Fruit fly (Drosophila melanogaster): ENCODE results near the gene CG10336.

The CG10336 gene

dm6 chr2L:18695404-18695804 is 6.1 kb downstream of the CG10336 start, which contains the start of the genes CG10383 and CG10338 (continued):
- TF ChIP-seq trh (GFP tag; optimal IDR thresholded peaks at IDR 0.05) (peak; percentile 61), CG11247 (GFP tag; IDR thresholded peaks at IDR 0.05) (peak; percentile 90), gsb-n (tag; optimal IDR thresholded peaks at IDR 0.05) (peak; percentile 55), dysf (GFP tag; IDR thresholded peaks at IDR 0.05) (peak; percentile 89), zf30C (GFP tag; optimal IDR thresholded peaks at IDR 0.05) (no peak), gro (GFP tag; optimal IDR thresholded peaks at IDR 0.05) (peak; percentile 87), CG15514 (GFP tag; optimal IDR thresholded peaks at IDR 0.05) (peak; percentile 84), CG1647 (GFP tag; optimal IDR thresholded peaks at IDR 0.05) (peak; percentile 76), HmgD (GFP tag; optimal IDR thresholded peaks at IDR 0.05) (peak; percentile 86), Max (GFP tag; optimal IDR thresholded peaks at IDR 0.05) (peak; percentile 78), klu (GFP tag; IDR thresholded peaks at IDR 0.05) (peak; percentile 94), Sry-δ (GFP tag; optimal IDR thresholded peaks at IDR 0.05) (peak; percentile 68), otp (GFP tag; IDR thresholded peaks at IDR 0.05) (peak; percentile 88), CG42726 (GFP tag; IDR thresholded peaks at IDR 0.05; ENCODE audit: partially characterized antibody) (peak; percentile 38; the same call in 1 of the 2 replicates), shn (GFP tag; optimal IDR thresholded peaks at IDR 0.05) (peak; percentile 92), kni (GFP tag; optimal IDR thresholded peaks at IDR 0.05) (peak; percentile 26), CG9817 (tag; optimal IDR thresholded peaks at IDR 0.05) (peak; percentile 78), Hand (GFP tag; optimal IDR thresholded peaks at IDR 0.05) (peak; percentile 48), CG15696 (tag; optimal IDR thresholded peaks at IDR 0.05) (peak; percentile 20), tgo (GFP tag; IDR thresholded peaks at IDR 0.05) (peak; percentile 87), CG12659 (GFP tag; optimal IDR thresholded peaks at IDR 0.05) (peak; percentile 90), CG16815 (GFP tag; optimal IDR thresholded peaks at IDR 0.05) (peak; percentile 71), Sox100B (GFP tag; optimal IDR thresholded peaks at IDR 0.05) (peak; percentile 41), CG16779 (GFP tag; IDR thresholded peaks at IDR 0.05) (peak; percentile 93), HLHmδ (GFP tag; optimal IDR thresholded peaks at IDR 0.05) (no peak), Rx (GFP tag; IDR thresholded peaks at IDR 0.05) (peak; percentile 90), CG4820 (GFP tag; optimal IDR thresholded peaks at IDR 0.05) (peak; percentile 66), croc (GFP tag; conservative IDR thresholded peaks at IDR 0.05) (peak; percentile 66), CrebB (tag; optimal IDR thresholded peaks at IDR 0.05) (peak; percentile 61), Deaf1 (tag; optimal IDR thresholded peaks at IDR 0.05) (peak; percentile 41), CG10274 (GFP tag; optimal IDR thresholded peaks at IDR 0.05) (no peak), CG2889 (GFP tag; IDR thresholded peaks at IDR 0.05) (peak; percentile 83), fd3F (GFP tag; optimal IDR thresholded peaks at IDR 0.05) (peak; percentile 77), Sox102F (GFP tag; optimal IDR thresholded peaks at IDR 0.05) (peak; percentile 88), br (optimal IDR thresholded peaks at IDR 0.05) (no peak), eyg (GFP tag; optimal IDR thresholded peaks at IDR 0.05) (peak; percentile 88), caup (GFP tag; optimal IDR thresholded peaks at IDR 0.05; ENCODE audit: severe bottlenecking) (peak; percentile 77), CG7987 (GFP tag; optimal IDR thresholded peaks at IDR 0.05) (peak; percentile 41), ewg (GFP tag; optimal IDR thresholded peaks at IDR 0.05) (peak; percentile 72), bsh (GFP tag; optimal IDR thresholded peaks at IDR 0.05) (peak; percentile 26 to 78), run (tag; optimal IDR thresholded peaks at IDR 0.05) (no peak), ash1 (GFP tag; optimal IDR thresholded peaks at IDR 0.05) (no peak), sens-2 (GFP tag; IDR thresholded peaks at IDR 0.05) (peak; percentile 70; the same call in 1 of the 2 replicates), eve (GFP tag; optimal IDR thresholded peaks at IDR 0.05) (no peak), corto (GFP tag; optimal IDR thresholded peaks at IDR 0.05) (peak; percentile 43), CG10543 (GFP tag; optimal IDR thresholded peaks at IDR 0.05) (peak; percentile 76), wek (GFP tag; optimal IDR thresholded peaks at IDR 0.05) (peak; percentile 13), knrl (GFP tag; IDR thresholded peaks at IDR 0.05; ENCODE audit: partially characterized antibody) (0 out of 3 replicates have a peak, but pooled peaks have one; percentile 37), fru (optimal IDR thresholded peaks at IDR 0.05) (no peak), CG10565 (GFP tag; optimal IDR thresholded peaks at IDR 0.05) (no peak)
